Fruit fly (Drosophila melanogaster) whole organism: ENCODE data around the gene Sec63.

Experiments used
- CG8478 ChIP-seq: fragments of >200 bp; optimal IDR thresholded peaks from 2 replicates; lab custom pipeline; 2018; ENCODE audit warnings: inconsistent platforms
- Dll ChIP-seq: fragments of >200 bp; optimal IDR thresholded peaks from 2 replicates; lab custom pipeline; 2017
- pan ChIP-seq: fragments of >200 bp; optimal IDR thresholded peaks from 2 replicates; lab custom pipeline; 2017

dm6 chr3L:7381359-7381976, 21.1 kb downstream of the Sec63 start, which contains the start of the genes SMSr and smid:
- TF ChIP-seq Dll (lab: Kevin White, UChicago) = no peak
- no peak for TF ChIP-seq CG8478 (lab: Kevin White, UChicago)
- TF ChIP-seq pan (lab: Kevin White, UChicago) = no peak
